Worm (Caenorhabditis elegans) whole organism, L1 larva: ENCODE measurements around the gene W09H1.4.

Experiments
- aly-2 ChIP-seq: fragments of 150-350 bp; optimal IDR thresholded peaks from 2 replicates; lab custom pipeline; 2014; ENCODE audit warnings: missing biosample characterization, missing genetic modification characterization
- blmp-1 ChIP-seq: fragments of 150-350 bp; optimal IDR thresholded peaks from 2 replicates; lab custom pipeline; 2014; ENCODE audit warnings: missing biosample characterization, missing genetic modification characterization
- dpl-1 ChIP-seq, 3 experiments: fragments of 150-350 bp in 2 of 3; sonication (generic microtip) in 1 of 3; optimal IDR thresholded peaks; 2 replicates each; lab custom pipeline; 2014 to 2017; ENCODE audit warnings: missing biosample characterization in 3 of 3, missing genetic modification characterization in 3 of 3, missing genetic modification reagents in 3 of 3
- elt-3 ChIP-seq, 6 experiments: fragments of 150-350 bp in 1 of 6; sonication (generic microtip); optimal IDR thresholded peaks; 2 replicates each; lab custom pipeline; 2017 to 2018; ENCODE audit warnings: missing biosample characterization in 6 of 6, missing genetic modification characterization in 6 of 6, inconsistent platforms in 1 of 6
- fkh-10 ChIP-seq: sonication (generic microtip); optimal IDR thresholded peaks from 2 replicates; lab custom pipeline; 2017; ENCODE audit warnings: missing biosample characterization, missing genetic modification reagents, missing genetic modification characterization
- lin-13 ChIP-seq: fragments of 150-350 bp; optimal IDR thresholded peaks from 2 replicates; lab custom pipeline; 2014; ENCODE audit warnings: missing biosample characterization, missing genetic modification reagents, missing genetic modification characterization
- nhr-11 ChIP-seq: fragments of 150-350 bp; optimal IDR thresholded peaks from 2 replicates; lab custom pipeline; 2014; ENCODE audit warnings: missing biosample characterization, missing genetic modification characterization
- nhr-19 ChIP-seq: fragments of 200-800 bp; sonication (Bioruptor generic); conservative IDR thresholded peaks from 2 replicates; pipeline ENCODE4 v1.3.6; 2022; ENCODE audit warnings: missing genetic modification characterization, missing compliant biosample characterization
- sptf-1 ChIP-seq: fragments of 150-350 bp; optimal IDR thresholded peaks from 2 replicates; lab custom pipeline; 2014; ENCODE audit warnings: missing biosample characterization, missing genetic modification characterization
- tbx-2 ChIP-seq: sonication (generic microtip); optimal IDR thresholded peaks from 2 replicates; lab custom pipeline; 2016; ENCODE audit warnings: missing genetic modification characterization, missing compliant biosample characterization

DNA sequence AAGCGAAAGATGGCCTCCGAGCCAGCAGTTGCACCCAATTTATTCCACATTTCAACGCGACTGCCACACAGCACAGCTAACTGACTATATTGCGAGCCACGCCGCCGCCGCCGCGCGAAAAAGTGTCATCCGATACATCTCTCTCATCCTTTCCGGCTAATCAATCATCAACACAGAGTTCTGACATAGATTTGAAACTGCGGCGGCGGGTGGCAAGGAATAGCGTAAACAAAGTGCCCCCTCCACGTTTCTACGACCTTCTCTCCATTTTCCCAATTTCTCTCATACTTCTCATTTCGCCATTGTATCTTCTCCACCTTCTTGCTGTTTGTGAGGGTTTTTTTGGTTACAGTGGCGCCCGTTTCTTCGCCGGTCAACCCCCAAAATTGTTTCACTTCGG is 6.0 kb downstream of the W09H1.4 start:
- TF ChIP-seq sptf-1 (tag; lab: Kevin White, UChicago) (no peak), fkh-10 (GFP tag; lab: Kevin White, UChicago) (no peak), dpl-1 (GFP tag; optimal IDR thresholded peaks at IDR 0.05; lab: Kevin White, UChicago) (peak in 2 of 3 experiments; percentile 22 to 32), nhr-11 (no peak), nhr-19 (GFP tag; lab: Robert Waterston, UW) (peak; percentile 25; the same call in 1 of the 2 replicates), elt-3 (tag; optimal IDR thresholded peaks at IDR 0.05; lab: Kevin White, UChicago) (peak in 1 of 6 experiments; percentile 27), blmp-1 (tag; lab: Kevin White, UChicago) (peak; percentile 63), aly-2 (tag; lab: Kevin White, UChicago) (no peak), tbx-2 (tag; lab: Kevin White, UChicago) (peak; percentile 25), lin-13 (GFP tag; lab: Kevin White, UChicago) (no peak)
